Fruit fly (Drosophila melanogaster) whole organism, wandering third instar larva: ENCODE measurements around the gene Irp-1A.

Source experiments
- CG32264 ChIP-seq: fragments of 200-800 bp; sonication (Bioruptor generic); optimal IDR thresholded peaks from 2 replicates; lab custom pipeline; 2016; ENCODE audit warnings: missing biosample characterization, missing genetic modification characterization
- Dfd ChIP-seq: fragments of >200 bp; optimal IDR thresholded peaks from 2 replicates; lab custom pipeline; 2017; ENCODE audit warnings: missing biosample characterization, missing genetic modification characterization
- Vsx2 ChIP-seq: fragments of 200-300, 225-300 bp; sonication (Bioruptor generic); optimal IDR thresholded peaks from 2 replicates; lab custom pipeline; 2018; ENCODE audit warnings: missing biosample characterization, missing genetic modification characterization; ENCODE audit not compliant: partially characterized antibody
- ey ChIP-seq: fragments of 200-800 bp; sonication (Bioruptor generic); optimal IDR thresholded peaks from 2 replicates; lab custom pipeline; 2016; ENCODE audit warnings: missing biosample characterization, missing genetic modification characterization

DNA sequence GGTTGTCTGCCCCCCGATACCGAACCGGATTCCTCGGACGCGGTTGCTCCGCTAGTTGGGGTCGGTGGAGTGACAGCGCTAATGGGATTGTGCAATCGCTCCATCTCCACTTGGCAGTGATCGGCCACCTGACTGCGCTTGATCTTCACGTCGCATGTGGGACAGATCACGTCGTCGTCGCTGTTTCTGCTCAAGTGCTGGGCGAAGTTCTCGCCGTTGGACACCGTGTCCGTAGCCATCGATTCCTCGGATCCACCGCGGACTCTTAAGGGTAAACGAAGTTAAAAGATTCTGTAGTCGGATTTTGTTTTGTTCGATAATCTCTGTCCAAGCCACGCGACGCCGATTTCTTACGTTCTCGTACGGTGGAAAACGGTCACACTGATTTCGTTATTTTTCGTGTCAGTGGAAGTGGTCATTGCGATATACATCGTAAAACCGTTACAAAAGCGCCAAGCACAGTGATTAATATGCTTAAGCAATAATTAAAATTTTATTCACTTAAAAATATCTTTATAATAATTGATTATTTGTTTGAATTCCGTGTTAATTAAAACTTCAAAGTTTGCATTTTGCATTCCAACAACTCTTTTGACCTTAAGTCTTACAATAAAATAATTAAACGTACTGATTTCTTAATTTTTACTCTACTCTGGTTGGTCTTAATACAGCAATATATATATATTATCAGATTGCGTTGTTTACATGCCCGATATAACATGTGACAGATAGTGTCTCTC, 1.8 kb upstream of the Irp-1A start, which contains the start of gene RNF220:
- TF ChIP-seq Vsx2 (GFP tag; lab: Kevin White, UChicago) (no peak), Dfd (GFP tag; lab: Kevin White, UChicago) (no peak), ey (GFP tag; lab: Kevin White, UChicago) (no peak), CG32264 (GFP tag; lab: Kevin White, UChicago) (no peak)
